Worm (Caenorhabditis elegans): ENCODE results near the gene btbd-10.

ce11 chrII:4902035-4902434 lies 2.8 kb upstream of the btbd-10 start, which contains the start of gene R05F9.9:
- no peak for TF ChIP-seq fax-1 (tag; optimal IDR thresholded peaks at IDR 0.05)
- no peak for TF ChIP-seq rnt-1 (tag; optimal IDR thresholded peaks at IDR 0.05)
